Fruit fly (Drosophila melanogaster) whole organism, prepupa: ENCODE measurements around the gene Osi19.

Source experiments
- CG10631 ChIP-seq: fragments of 200-800 bp; sonication (Bioruptor generic); optimal IDR thresholded peaks from 2 replicates; lab custom pipeline; 2016; ENCODE audit warnings: missing biosample characterization, missing genetic modification characterization
- CG11762 ChIP-seq: fragments of 200-800 bp; sonication (Bioruptor generic); optimal IDR thresholded peaks from 3 replicates; lab custom pipeline; 2016; ENCODE audit warnings: missing biosample characterization, missing genetic modification characterization; ENCODE audit not compliant: insufficient read depth
- CG32006 ChIP-seq: fragments of 200-800 bp; sonication (Bioruptor generic); optimal IDR thresholded peaks from 3 replicates; lab custom pipeline; 2017; ENCODE audit warnings: missing biosample characterization, mild to moderate bottlenecking, missing genetic modification characterization
- CG6854 ChIP-seq: fragments of 200-800 bp; sonication (Bioruptor generic); optimal IDR thresholded peaks from 2 replicates; lab custom pipeline; 2017; ENCODE audit warnings: missing biosample characterization, mild to moderate bottlenecking, missing genetic modification characterization
- CG8632 ChIP-seq: fragments of 200-800 bp; sonication (Bioruptor generic); optimal IDR thresholded peaks from 3 replicates; lab custom pipeline; 2016; ENCODE audit warnings: missing biosample characterization, missing genetic modification characterization
- Eip75B ChIP-seq: fragments of 200-800 bp; sonication (Bioruptor generic); optimal IDR thresholded peaks from 3 replicates; lab custom pipeline; 2016; ENCODE audit warnings: missing biosample characterization, missing genetic modification characterization
- Gug ChIP-seq: fragments of 200-800 bp; sonication (Bioruptor generic); IDR thresholded peaks from 2 replicates; pipeline ENCODE4 v1.3.6; 2022; ENCODE audit warnings: missing biosample characterization, missing genetic modification characterization
- Hr39 ChIP-seq: fragments of 200-800 bp; sonication (Bioruptor generic); optimal IDR thresholded peaks from 2 replicates; lab custom pipeline; 2016; ENCODE audit warnings: missing biosample characterization, missing genetic modification characterization
- Met ChIP-seq: fragments of 200-800 bp; sonication (Bioruptor generic); optimal IDR thresholded peaks from 3 replicates; lab custom pipeline; 2016; ENCODE audit warnings: missing biosample characterization, missing genetic modification characterization
- OdsH ChIP-seq: fragments of 200-800 bp; sonication (Bioruptor generic); optimal IDR thresholded peaks from 3 replicates; lab custom pipeline; 2016; ENCODE audit warnings: missing biosample characterization, missing genetic modification characterization
- Smox ChIP-seq: fragments of 200-800 bp; sonication (Bioruptor generic); optimal IDR thresholded peaks from 3 replicates; lab custom pipeline; 2016; ENCODE audit warnings: missing biosample characterization, missing genetic modification characterization
- Sox102F ChIP-seq: fragments of 200-800 bp; sonication (Bioruptor generic); optimal IDR thresholded peaks from 2 replicates; lab custom pipeline; 2016; ENCODE audit warnings: missing biosample characterization, mild to moderate bottlenecking, missing genetic modification characterization
- acj6 ChIP-seq: fragments of 200-800 bp; sonication (Bioruptor generic); optimal IDR thresholded peaks from 3 replicates; lab custom pipeline; 2016; ENCODE audit warnings: missing biosample characterization, missing genetic modification characterization
- fd85E ChIP-seq: fragments of 200-800 bp; sonication (Bioruptor generic); optimal IDR thresholded peaks from 3 replicates; lab custom pipeline; 2016; ENCODE audit warnings: missing biosample characterization, missing genetic modification characterization

DNA sequence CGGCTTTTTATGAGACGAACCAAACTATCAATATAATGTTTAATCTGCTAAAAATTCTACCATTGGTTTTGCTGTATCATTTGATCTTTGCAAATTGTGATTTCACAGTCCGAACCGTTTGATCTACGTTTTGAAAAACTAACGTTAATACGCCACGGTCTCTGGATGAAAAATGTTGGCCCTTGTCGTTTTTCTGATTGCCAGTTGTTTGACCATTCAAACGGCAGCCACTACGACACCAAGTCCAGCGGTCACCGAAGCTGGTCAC, 39.1 kb downstream of the Osi19 start, which contains the start of gene CG42564:
- TF ChIP-seq Sox102F (GFP tag; lab: Kevin White, UChicago) (no peak), Eip75B (GFP tag; lab: Kevin White, UChicago) (no peak), Hr39 (GFP tag; lab: Kevin White, UChicago) (no peak), Smox (GFP tag; lab: Kevin White, UChicago) (no peak), CG11762 (GFP tag; lab: Kevin White, UChicago) (no peak), CG10631 (no peak), fd85E (no peak), Met (GFP tag; lab: Kevin White, UChicago) (no peak), CG8632 (GFP tag; lab: Kevin White, UChicago) (no peak), Gug (GFP tag; lab: Robert Waterston, UW) (no peak), acj6 (GFP tag; lab: Kevin White, UChicago) (no peak), CG6854 (GFP tag; lab: Kevin White, UChicago) (no peak), OdsH (no peak), CG32006 (GFP tag; lab: Kevin White, UChicago) (no peak)
